Worm (Caenorhabditis elegans): ENCODE measurements around the gene C44B7.11.
A peak's percentile ranks its signal among the peaks of the same experiment; 100 is the strongest.

- TF ChIP-seq ceh-39 (tag; optimal IDR thresholded peaks at IDR 0.05) (no peak), lsy-2 (tag; optimal IDR thresholded peaks at IDR 0.05) (no peak), nhr-76 (tag; optimal IDR thresholded peaks at IDR 0.05) (no peak), mep-1 (tag; optimal IDR thresholded peaks at IDR 0.05) (no peak), nhr-12 (tag; optimal IDR thresholded peaks at IDR 0.05) (no peak), ztf-11 (tag; optimal IDR thresholded peaks at IDR 0.05) (no peak), nhr-28 (tag; optimal IDR thresholded peaks at IDR 0.05) (no peak), ces-1 (GFP tag; optimal IDR thresholded peaks at IDR 0.05) (peak; percentile 44), snpc-4 (tag; optimal IDR thresholded peaks at IDR 0.05) (no peak), mab-5 (tag; optimal IDR thresholded peaks at IDR 0.05) (no peak), pha-4 (tag; optimal IDR thresholded peaks at IDR 0.05) (no peak)
Measured at ce11 chrII:6930072-6930471, 32.7 kb upstream of the C44B7.11 start.

Measured in whole organism, mixed stage, embryonic.